Worm (Caenorhabditis elegans) whole organism, L4/young adult: Measurements from ENCODE around the gene F40G12.11.

ENCODE experiments used
- W03F9.2 ChIP-seq: fragments of 150-350 bp; optimal IDR thresholded peaks from 2 replicates; lab custom pipeline; 2014; ENCODE audit warnings: missing biosample characterization, missing genetic modification characterization
- dao-5 ChIP-seq: sonication (generic microtip); optimal IDR thresholded peaks from 2 replicates; lab custom pipeline; 2016; ENCODE audit warnings: missing genotype, missing genetic modification characterization, moderate library complexity, missing compliant biosample characterization
- him-1 ChIP-seq: sonication (generic microtip); optimal IDR thresholded peaks from 2 replicates; lab custom pipeline; 2016; ENCODE audit warnings: missing genotype, missing genetic modification reagents, missing genetic modification characterization, missing compliant biosample characterization

ce11 chrV:14256813-14257212 lies 29.2 kb upstream of the F40G12.11 start, which contains the start of gene sre-8:
- TF ChIP-seq him-1 (tag; lab: Kevin White, UChicago), result no peak
- TF ChIP-seq dao-5, result no peak
- no peak for TF ChIP-seq W03F9.2
